Worm (Caenorhabditis elegans) whole organism, L1 larva: ENCODE results near the gene C05D2.8.

Source experiments
- C16A3.4 ChIP-seq: fragments of 150-350 bp; optimal IDR thresholded peaks from 2 replicates; lab custom pipeline; 2014; ENCODE audit warnings: missing biosample characterization, missing genetic modification characterization
- alr-1 ChIP-seq: fragments of 200-800 bp; sonication (Bioruptor generic); optimal IDR thresholded peaks from 2 replicates; lab custom pipeline; 2018; ENCODE audit warnings: borderline replicate concordance, mild to moderate bottlenecking, missing genetic modification characterization, missing compliant biosample characterization
- aly-2 ChIP-seq: fragments of 150-350 bp; optimal IDR thresholded peaks from 2 replicates; lab custom pipeline; 2014; ENCODE audit warnings: missing biosample characterization, missing genetic modification characterization
- ama-1 ChIP-seq: fragments of 150-350 bp; optimal IDR thresholded peaks from 2 replicates; lab custom pipeline; 2014
- blmp-1 ChIP-seq: fragments of 150-350 bp; optimal IDR thresholded peaks from 2 replicates; lab custom pipeline; 2014; ENCODE audit warnings: missing biosample characterization, missing genetic modification characterization
- ceh-8 ChIP-seq: fragments of 200-800 bp; sonication (Bioruptor generic); optimal IDR thresholded peaks from 2 replicates; lab custom pipeline; 2018; ENCODE audit warnings: mild to moderate bottlenecking, missing genetic modification characterization, moderate library complexity, missing compliant biosample characterization
- ceh-82 ChIP-seq, 3 experiments: fragments of 150-350 bp in 1 of 3; sonication (generic microtip) in 2 of 3; optimal IDR thresholded peaks; 2 replicates each; lab custom pipeline; 2014 to 2017; ENCODE audit warnings: missing biosample characterization in 3 of 3, missing genetic modification characterization in 3 of 3
- ceh-88 ChIP-seq: fragments of 200-800 bp; sonication (Bioruptor generic); IDR thresholded peaks from 2 replicates; pipeline ENCODE4 v1.3.6; 2022; ENCODE audit warnings: missing genetic modification characterization, missing compliant biosample characterization
- ceh-90 ChIP-seq: sonication (generic microtip); optimal IDR thresholded peaks from 2 replicates; lab custom pipeline; 2016; ENCODE audit warnings: missing genetic modification characterization, missing compliant biosample characterization
- ces-1 ChIP-seq: fragments of 150-350 bp; optimal IDR thresholded peaks from 2 replicates; lab custom pipeline; 2014; ENCODE audit warnings: missing biosample characterization, missing genetic modification reagents, missing genetic modification characterization
- dpl-1 ChIP-seq, 3 experiments: fragments of 150-350 bp in 2 of 3; sonication (generic microtip) in 1 of 3; optimal IDR thresholded peaks; 2 replicates each; lab custom pipeline; 2014 to 2017; ENCODE audit warnings: missing biosample characterization in 3 of 3, missing genetic modification characterization in 3 of 3, missing genetic modification reagents in 3 of 3
- dsc-1 ChIP-seq: sonication (generic microtip); optimal IDR thresholded peaks from 2 replicates; lab custom pipeline; 2016; ENCODE audit warnings: mild to moderate bottlenecking, missing genetic modification characterization, missing compliant biosample characterization
- egl-27 ChIP-seq, 2 experiments: fragments of 150-350 bp in 1 of 2; sonication (generic microtip); optimal IDR thresholded peaks; 3 replicates each; lab custom pipeline; 2017 to 2018; ENCODE audit warnings: missing biosample characterization in 2 of 2, missing genetic modification characterization in 2 of 2, missing genetic modification reagents in 2 of 2
- elt-2 ChIP-seq: sonication (generic microtip); optimal IDR thresholded peaks from 2 replicates; lab custom pipeline; 2016; ENCODE audit warnings: missing genetic modification characterization, mild to moderate bottlenecking, inconsistent platforms, missing compliant biosample characterization, missing genetic modification reagents
- elt-3 ChIP-seq, 6 experiments: fragments of 150-350 bp in 1 of 6; sonication (generic microtip); optimal IDR thresholded peaks; 2 replicates each; lab custom pipeline; 2017 to 2018; ENCODE audit warnings: missing biosample characterization in 6 of 6, missing genetic modification characterization in 6 of 6, inconsistent platforms in 1 of 6
- ets-5 ChIP-seq: fragments of 200-800 bp; sonication (Bioruptor generic); IDR thresholded peaks from 2 replicates; pipeline ENCODE4 v1.3.6; 2022; ENCODE audit warnings: missing genetic modification characterization, missing compliant biosample characterization
- fkh-10 ChIP-seq: sonication (generic microtip); optimal IDR thresholded peaks from 2 replicates; lab custom pipeline; 2017; ENCODE audit warnings: missing biosample characterization, missing genetic modification reagents, missing genetic modification characterization
- fkh-4 ChIP-seq: sonication (generic microtip); optimal IDR thresholded peaks from 2 replicates; lab custom pipeline; 2016; ENCODE audit warnings: missing compliant biosample characterization, missing genetic modification characterization, borderline replicate concordance
- fos-1 ChIP-seq: fragments of 150-350 bp; optimal IDR thresholded peaks from 2 replicates; lab custom pipeline; 2014; ENCODE audit warnings: missing biosample characterization, missing genetic modification characterization
- hlh-17 ChIP-seq: fragments of 200-800 bp; sonication (Bioruptor generic); optimal IDR thresholded peaks from 2 replicates; lab custom pipeline; 2018; ENCODE audit warnings: missing genetic modification characterization, mild to moderate bottlenecking, missing compliant biosample characterization, moderate library complexity, borderline replicate concordance
- hpl-2 ChIP-seq: fragments of 150-350 bp; optimal IDR thresholded peaks from 2 replicates; lab custom pipeline; 2014; ENCODE audit warnings: missing biosample characterization, missing genetic modification reagents, missing genetic modification characterization
- lin-13 ChIP-seq: fragments of 150-350 bp; optimal IDR thresholded peaks from 2 replicates; lab custom pipeline; 2014; ENCODE audit warnings: missing biosample characterization, missing genetic modification reagents, missing genetic modification characterization
- lin-14 ChIP-seq: fragments of 200-800 bp; sonication (Bioruptor generic); optimal IDR thresholded peaks from 2 replicates; lab custom pipeline; 2018; ENCODE audit warnings: mild to moderate bottlenecking, missing genetic modification characterization, moderate library complexity, missing compliant biosample characterization
- lin-35 ChIP-seq, 2 experiments: fragments of 150-350 bp; optimal IDR thresholded peaks; 2 replicates each; lab custom pipeline; 2014; ENCODE audit warnings: missing biosample characterization in 2 of 2, missing genetic modification characterization in 2 of 2, missing genetic modification reagents in 2 of 2
- lin-39 ChIP-seq: fragments of 150-350 bp; optimal IDR thresholded peaks from 2 replicates; lab custom pipeline; 2014; ENCODE audit warnings: missing biosample characterization, missing genetic modification reagents, missing genetic modification characterization
- lsy-2 ChIP-seq, 2 experiments: fragments of 150-350 bp; optimal IDR thresholded peaks; 2 replicates each; lab custom pipeline; 2014; ENCODE audit warnings: missing biosample characterization in 2 of 2, missing genetic modification characterization in 2 of 2
- nhr-11 ChIP-seq: fragments of 150-350 bp; optimal IDR thresholded peaks from 2 replicates; lab custom pipeline; 2014; ENCODE audit warnings: missing biosample characterization, missing genetic modification characterization
- nhr-12 ChIP-seq: sonication (generic microtip); optimal IDR thresholded peaks from 2 replicates; lab custom pipeline; 2017; ENCODE audit warnings: missing biosample characterization, missing genetic modification characterization
- nhr-237 ChIP-seq: fragments of 150-350 bp; optimal IDR thresholded peaks from 2 replicates; lab custom pipeline; 2014; ENCODE audit warnings: missing biosample characterization, missing genetic modification characterization
- nhr-28 ChIP-seq: fragments of 150-350 bp; optimal IDR thresholded peaks from 2 replicates; lab custom pipeline; 2014; ENCODE audit warnings: missing biosample characterization, missing genetic modification characterization
- nhr-77 ChIP-seq: fragments of 150-350 bp; optimal IDR thresholded peaks from 2 replicates; lab custom pipeline; 2014; ENCODE audit warnings: missing biosample characterization, missing genetic modification characterization
- pax-3 ChIP-seq: fragments of 200-800 bp; sonication (Bioruptor generic); optimal IDR thresholded peaks from 2 replicates; lab custom pipeline; 2018; ENCODE audit warnings: mild to moderate bottlenecking, missing genetic modification characterization, moderate library complexity, missing compliant biosample characterization
- pqm-1 ChIP-seq: sonication (generic microtip); optimal IDR thresholded peaks from 3 replicates; lab custom pipeline; 2017; ENCODE audit warnings: missing biosample characterization, missing genetic modification characterization
- swsn-7 ChIP-seq: sonication (generic microtip); optimal IDR thresholded peaks from 2 replicates; lab custom pipeline; 2016; ENCODE audit warnings: missing genetic modification characterization, missing compliant biosample characterization
- tlp-1 ChIP-seq: fragments of 150-350 bp; optimal IDR thresholded peaks from 2 replicates; lab custom pipeline; 2014; ENCODE audit warnings: missing biosample characterization, missing genetic modification characterization
- unc-130 ChIP-seq: fragments of 150-350 bp; optimal IDR thresholded peaks from 2 replicates; lab custom pipeline; 2017; ENCODE audit warnings: missing biosample characterization, missing genetic modification characterization, inconsistent platforms
- unc-62 ChIP-seq: fragments of 150-350 bp; optimal IDR thresholded peaks from 2 replicates; lab custom pipeline; 2014; ENCODE audit warnings: missing biosample characterization, missing genetic modification reagents, missing genetic modification characterization
- unc-86 ChIP-seq: sonication (generic microtip); optimal IDR thresholded peaks from 2 replicates; lab custom pipeline; 2016; ENCODE audit warnings: missing genetic modification characterization, missing compliant biosample characterization
- vab-15 ChIP-seq: sonication (generic microtip); optimal IDR thresholded peaks from 2 replicates; lab custom pipeline; 2017; ENCODE audit warnings: missing genotype, mild to moderate bottlenecking, missing genetic modification characterization, missing compliant biosample characterization
- xbp-1 ChIP-seq: sonication (generic microtip); optimal IDR thresholded peaks from 2 replicates; lab custom pipeline; 2016; ENCODE audit warnings: missing genetic modification characterization, missing compliant biosample characterization
- zag-1 ChIP-seq: fragments of 150-350 bp; optimal IDR thresholded peaks from 2 replicates; lab custom pipeline; 2014; ENCODE audit warnings: missing biosample characterization, missing genetic modification characterization
- zip-4 ChIP-seq: fragments of 200-800 bp; sonication (Bioruptor generic); optimal IDR thresholded peaks from 2 replicates; lab custom pipeline; 2018; ENCODE audit warnings: mild to moderate bottlenecking, missing genetic modification characterization, moderate library complexity, missing compliant biosample characterization
- ztf-11 ChIP-seq, 2 experiments: sonication (generic microtip); optimal IDR thresholded peaks; 2 replicates each; lab custom pipeline; 2016 to 2017; ENCODE audit warnings: missing genetic modification characterization in 2 of 2, missing biosample characterization in 1 of 2, missing compliant biosample characterization in 1 of 2

Gene C05D2.8

ce11 chrIII:5639893-5640292, 29.7 kb upstream of the C05D2.8 start (continued):
- TF ChIP-seq xbp-1 (tag; lab: Kevin White, UChicago) (peak; percentile 28), zag-1 (tag; lab: Kevin White, UChicago) (no peak), lin-14 (GFP tag; lab: Kevin White, UChicago) (peak; percentile 86), blmp-1 (tag; lab: Kevin White, UChicago) (no peak), aly-2 (tag; lab: Kevin White, UChicago) (peak; percentile 42), hpl-2 (GFP tag; lab: Kevin White, UChicago) (no peak), zip-4 (GFP tag; lab: Kevin White, UChicago) (no peak), unc-86 (peak; percentile 76), lin-35 (GFP tag; optimal IDR thresholded peaks at IDR 0.05; lab: Kevin White, UChicago) (peak in 1 of 2 experiments; percentile 42), vab-15 (tag; lab: Kevin White, UChicago) (no peak), ceh-8 (no peak), swsn-7 (tag; lab: Kevin White, UChicago) (peak; percentile 65), ama-1 (lab: Kevin White, UChicago) (no peak), hlh-17 (GFP tag; lab: Kevin White, UChicago) (no peak), lsy-2 (tag; optimal IDR thresholded peaks at IDR 0.05; lab: Kevin White, UChicago) (peak; percentile 43 to 62), dpl-1 (GFP tag; optimal IDR thresholded peaks at IDR 0.05; lab: Kevin White, UChicago) (peak in 1 of 3 experiments; percentile 28), ceh-88 (GFP tag; lab: Robert Waterston, UW) (no peak), dsc-1 (tag; lab: Kevin White, UChicago) (peak; percentile 43), fkh-4 (tag; lab: Kevin White, UChicago) (no peak), egl-27 (tag; optimal IDR thresholded peaks at IDR 0.05; lab: Kevin White, UChicago) (no peak), ceh-82 (tag; optimal IDR thresholded peaks at IDR 0.05; lab: Kevin White, UChicago) (peak; percentile 19 to 46 (median 46)), lin-39 (no peak), nhr-12 (no peak), unc-130 (no peak), nhr-11 (tag; lab: Kevin White, UChicago) (peak; percentile 15), alr-1 (tag; lab: Kevin White, UChicago) (no peak), fkh-10 (GFP tag; lab: Kevin White, UChicago) (peak; percentile 8), C16A3.4 (tag; lab: Kevin White, UChicago) (no peak), nhr-77 (tag; lab: Kevin White, UChicago) (no peak), ets-5 (GFP tag; lab: Robert Waterston, UW) (no peak), lin-13 (GFP tag; lab: Kevin White, UChicago) (peak; percentile 2), ceh-90 (tag; lab: Kevin White, UChicago) (no peak), ztf-11 (tag; optimal IDR thresholded peaks at IDR 0.05; lab: Kevin White, UChicago) (no peak), elt-3 (tag; optimal IDR thresholded peaks at IDR 0.05; lab: Kevin White, UChicago) (no peak), nhr-28 (tag; lab: Kevin White, UChicago) (no peak), ces-1 (no peak), fos-1 (tag; lab: Kevin White, UChicago) (peak; percentile 36), unc-62 (GFP tag; lab: Kevin White, UChicago) (no peak), nhr-237 (tag; lab: Kevin White, UChicago) (no peak), pqm-1 (tag; lab: Kevin White, UChicago) (no peak), tlp-1 (tag; lab: Kevin White, UChicago) (no peak), pax-3 (tag; lab: Kevin White, UChicago) (no peak), elt-2 (no peak)
